Worm (Caenorhabditis elegans) whole organism, L3 larva: ENCODE results near the gene gst-30.
"Not testable (repeated sequence)": the region's sequence is repeated elsewhere in the genome, so short reads cannot be mapped to it uniquely, and the experiment has no call there.

Experiments used
- fos-1 ChIP-seq: fragments of 150-350 bp; optimal IDR thresholded peaks from 2 replicates; lab custom pipeline; 2014; ENCODE audit warnings: missing biosample characterization, missing genetic modification characterization
- nhr-12 ChIP-seq: fragments of 150-350 bp; optimal IDR thresholded peaks from 2 replicates; lab custom pipeline; 2014; ENCODE audit warnings: missing biosample characterization, missing genetic modification characterization
- nhr-237 ChIP-seq: fragments of 150-350 bp; optimal IDR thresholded peaks from 2 replicates; lab custom pipeline; 2014; ENCODE audit warnings: missing biosample characterization, missing genetic modification characterization
- zag-1 ChIP-seq: fragments of 150-350 bp; optimal IDR thresholded peaks from 2 replicates; lab custom pipeline; 2014; ENCODE audit warnings: missing biosample characterization, missing genetic modification characterization

ce11 chrII:4932727-4933126 lies 2.1 kb downstream of the gst-30 start, which contains the start of gene msp-152:
- TF ChIP-seq nhr-237, zag-1, fos-1, nhr-12 (tag; lab: Kevin White, UChicago): not testable (repeated sequence)
